Fruit fly (Drosophila melanogaster) whole organism, embryonic: ENCODE measurements around the gene ben.

Source experiments
- CG11504 ChIP-seq: fragments of 200-800 bp; sonication (Bioruptor generic); optimal IDR thresholded peaks from 3 replicates; lab custom pipeline; 2019; ENCODE audit warnings: missing biosample characterization, mild to moderate bottlenecking, missing genetic modification characterization, moderate library complexity
- CG12155 ChIP-seq: fragments of 200-800 bp; sonication (Bioruptor generic); optimal IDR thresholded peaks from 3 replicates; lab custom pipeline; 2016; ENCODE audit warnings: missing biosample characterization, missing genetic modification characterization
- CG1603 ChIP-seq: fragments of 200-800 bp; sonication (Bioruptor generic); optimal IDR thresholded peaks from 2 replicates; lab custom pipeline; 2019; ENCODE audit warnings: missing biosample characterization, mild to moderate bottlenecking, missing genetic modification characterization, moderate library complexity
- CG17359 ChIP-seq: fragments of 200-800 bp; sonication (Bioruptor generic); optimal IDR thresholded peaks from 3 replicates; lab custom pipeline; 2018; ENCODE audit warnings: missing biosample characterization, mild to moderate bottlenecking, missing genetic modification characterization, moderate library complexity
- CG17612 ChIP-seq: fragments of 200-800 bp; sonication (Bioruptor generic); IDR thresholded peaks from 2 replicates; pipeline ENCODE4 v1.3.6; 2022; ENCODE audit warnings: missing biosample characterization, missing genetic modification characterization
- CG17829 ChIP-seq: fragments of 200-800 bp; optimal IDR thresholded peaks from 2 replicates; lab custom pipeline; 2019; ENCODE audit warnings: missing biosample characterization, mild to moderate bottlenecking, missing genetic modification characterization, moderate library complexity
- CG2202 ChIP-seq: fragments of 200-800 bp; sonication (Bioruptor generic); optimal IDR thresholded peaks from 2 replicates; lab custom pipeline; 2018; ENCODE audit warnings: missing biosample characterization, mild to moderate bottlenecking, missing genetic modification characterization
- CG3163 ChIP-seq: fragments of 200-800 bp; sonication (Bioruptor generic); optimal IDR thresholded peaks from 3 replicates; lab custom pipeline; 2016; ENCODE audit warnings: missing biosample characterization, missing genetic modification characterization
- CG33213 ChIP-seq: fragments of 200-800 bp; sonication (Bioruptor generic); optimal IDR thresholded peaks from 3 replicates; lab custom pipeline; 2016; ENCODE audit warnings: missing biosample characterization, missing genetic modification characterization
- CG6813 ChIP-seq: fragments of 200-800 bp; sonication (Bioruptor generic); optimal IDR thresholded peaks from 2 replicates; lab custom pipeline; 2017; ENCODE audit warnings: missing biosample characterization, missing genetic modification characterization, mild to moderate bottlenecking, moderate library complexity, missing genetic modification reagents
- CG7556 ChIP-seq: fragments of 200-800 bp; sonication (Bioruptor generic); optimal IDR thresholded peaks from 2 replicates; lab custom pipeline; 2017; ENCODE audit warnings: missing biosample characterization, mild to moderate bottlenecking, missing genetic modification characterization
- Camta ChIP-seq: fragments of 200-800 bp; sonication (Bioruptor generic); optimal IDR thresholded peaks from 2 replicates; lab custom pipeline; 2016; ENCODE audit warnings: missing biosample characterization, missing genetic modification characterization
- Dll ChIP-seq: fragments of 200-800 bp; sonication (Bioruptor generic); IDR thresholded peaks from 4 replicates; pipeline ENCODE4 v1.3.6; 2022; ENCODE audit warnings: missing biosample characterization, missing genetic modification characterization; ENCODE audit not compliant: partially characterized antibody
- Drgx ChIP-seq: fragments of 200-800 bp; sonication (Bioruptor generic); IDR thresholded peaks from 2 replicates; pipeline ENCODE4 v1.3.6; 2022; ENCODE audit warnings: missing biosample characterization, missing genetic modification characterization
- Elba2 ChIP-seq: fragments of 200-800 bp; sonication (Bioruptor generic); optimal IDR thresholded peaks from 3 replicates; lab custom pipeline; 2016; ENCODE audit warnings: missing biosample characterization, missing genetic modification characterization
- Ets97D ChIP-seq: fragments of 200-800 bp; sonication (Bioruptor generic); optimal IDR thresholded peaks from 3 replicates; lab custom pipeline; 2016; ENCODE audit warnings: missing biosample characterization, missing genetic modification characterization
- Gsc ChIP-seq: fragments of 200-800 bp; sonication (Bioruptor generic); IDR thresholded peaks from 2 replicates; pipeline ENCODE4 v1.3.6; 2022; ENCODE audit warnings: missing biosample characterization, missing genetic modification characterization
- Lim3 ChIP-seq: fragments of 200-800 bp; sonication (Bioruptor generic); IDR thresholded peaks from 2 replicates; pipeline ENCODE4 v1.3.6; 2022; ENCODE audit warnings: missing biosample characterization, missing genetic modification characterization
- Ravus ChIP-seq: fragments of 200-800 bp; sonication (Bioruptor generic); IDR thresholded peaks from 2 replicates; pipeline ENCODE4 v1.3.6; 2022; ENCODE audit warnings: missing biosample characterization, missing genetic modification characterization
- Trl ChIP-seq, 3 experiments: fragments of >200 bp in 2 of 3; fragments of 200-800 bp in 1 of 3; sonication (Bioruptor generic) in 1 of 3; optimal IDR thresholded peaks; 2 replicates in 1 of 3; 3 replicates in 2 of 3; lab custom pipeline; 2016 to 2017; ENCODE audit warnings: missing biosample characterization in 1 of 3, missing genetic modification characterization in 1 of 3
- Usf ChIP-seq: fragments of 200-800 bp; sonication (Bioruptor generic); optimal IDR thresholded peaks from 2 replicates; lab custom pipeline; 2017; ENCODE audit warnings: missing genotype, missing biosample characterization, missing genetic modification characterization
- bsh ChIP-seq, 2 experiments: fragments of 200-800 bp; sonication (Bioruptor generic); optimal IDR thresholded peaks; 2 replicates each; lab custom pipeline; 2017 to 2018; ENCODE audit warnings: mild to moderate bottlenecking in 2 of 2, missing biosample characterization in 2 of 2, missing genetic modification characterization in 2 of 2, moderate library complexity in 1 of 2
- caup ChIP-seq: fragments of 200-800 bp; sonication (Bioruptor generic); optimal IDR thresholded peaks from 3 replicates; lab custom pipeline; 2017; ENCODE audit warnings: missing biosample characterization, mild to moderate bottlenecking, missing genetic modification characterization, moderate library complexity; ENCODE audit not compliant: severe bottlenecking
- chif ChIP-seq, 2 experiments: fragments of 200-800 bp; sonication (Bioruptor generic); optimal IDR thresholded peaks; 3 replicates each; lab custom pipeline; 2016; ENCODE audit warnings: missing biosample characterization in 2 of 2, missing genetic modification characterization in 2 of 2
- corto ChIP-seq: fragments of 200-800 bp; sonication (Bioruptor generic); optimal IDR thresholded peaks from 2 replicates; lab custom pipeline; 2016; ENCODE audit warnings: missing biosample characterization, mild to moderate bottlenecking, missing genetic modification characterization, moderate library complexity
- gcm2 ChIP-seq: fragments of 200-800 bp; sonication (Bioruptor generic); optimal IDR thresholded peaks from 2 replicates; lab custom pipeline; 2016; ENCODE audit warnings: missing biosample characterization, missing genetic modification characterization
- kni ChIP-seq: fragments of 200-800 bp; sonication (Bioruptor generic); optimal IDR thresholded peaks from 3 replicates; lab custom pipeline; 2017; ENCODE audit warnings: mild to moderate bottlenecking, missing biosample characterization, missing genetic modification reagents, missing genetic modification characterization
- lbe ChIP-seq: fragments of 200-800 bp; sonication (Bioruptor generic); optimal IDR thresholded peaks from 2 replicates; lab custom pipeline; 2016; ENCODE audit warnings: missing biosample characterization, mild to moderate bottlenecking, missing genetic modification characterization
- nom ChIP-seq: fragments of 200-800 bp; sonication (Bioruptor generic); optimal IDR thresholded peaks from 2 replicates; lab custom pipeline; 2017; ENCODE audit warnings: missing biosample characterization, missing genetic modification characterization, mild to moderate bottlenecking, moderate library complexity, missing genetic modification reagents
- otp ChIP-seq: fragments of 200-800 bp; sonication (Bioruptor generic); IDR thresholded peaks from 3 replicates; pipeline ENCODE4, ENCODE4 v1.3.6; 2022; ENCODE audit warnings: missing biosample characterization, missing genetic modification characterization
- prd ChIP-seq, 3 experiments: fragments of >200 bp in 2 of 3; fragments of 200-800 bp in 1 of 3; sonication (Bioruptor generic) in 1 of 3; optimal IDR thresholded peaks in 2 of 3; IDR thresholded peaks in 1 of 3; 2 replicates in 2 of 3; 3 replicates in 1 of 3; pipeline versions ENCODE4 v1.3.6 to Lab custom; 2017 to 2022; ENCODE audit warnings: missing biosample characterization in 1 of 3, missing genetic modification characterization in 1 of 3
- sima ChIP-seq: fragments of 200-800 bp; sonication (Bioruptor generic); optimal IDR thresholded peaks from 2 replicates; lab custom pipeline; 2016; ENCODE audit warnings: missing biosample characterization, missing genetic modification characterization
- sqz ChIP-seq: fragments of 200-800 bp; sonication (Bioruptor generic); optimal IDR thresholded peaks from 3 replicates; lab custom pipeline; 2018; ENCODE audit warnings: missing biosample characterization, mild to moderate bottlenecking, missing genetic modification characterization
- stc ChIP-seq: fragments of 200-800 bp; sonication (Bioruptor generic); IDR thresholded peaks from 2 replicates; pipeline ENCODE4 v1.3.6; 2022; ENCODE audit warnings: missing biosample characterization, missing genetic modification characterization
- tio ChIP-seq: fragments of 200-800 bp; sonication (Bioruptor generic); optimal IDR thresholded peaks from 2 replicates; lab custom pipeline; 2017; ENCODE audit warnings: missing biosample characterization, missing genetic modification characterization, inconsistent platforms
- unpg ChIP-seq: fragments of 200-800 bp; sonication (Bioruptor generic); optimal IDR thresholded peaks from 3 replicates; lab custom pipeline; 2018; ENCODE audit warnings: missing biosample characterization, mild to moderate bottlenecking, missing genetic modification characterization, moderate library complexity
- z ChIP-seq: fragments of 200-800 bp; sonication (Bioruptor generic); IDR thresholded peaks from 3 replicates; pipeline ENCODE4 v1.3.6; 2022; ENCODE audit warnings: missing biosample characterization, missing genetic modification characterization

Gene ben

DNA sequence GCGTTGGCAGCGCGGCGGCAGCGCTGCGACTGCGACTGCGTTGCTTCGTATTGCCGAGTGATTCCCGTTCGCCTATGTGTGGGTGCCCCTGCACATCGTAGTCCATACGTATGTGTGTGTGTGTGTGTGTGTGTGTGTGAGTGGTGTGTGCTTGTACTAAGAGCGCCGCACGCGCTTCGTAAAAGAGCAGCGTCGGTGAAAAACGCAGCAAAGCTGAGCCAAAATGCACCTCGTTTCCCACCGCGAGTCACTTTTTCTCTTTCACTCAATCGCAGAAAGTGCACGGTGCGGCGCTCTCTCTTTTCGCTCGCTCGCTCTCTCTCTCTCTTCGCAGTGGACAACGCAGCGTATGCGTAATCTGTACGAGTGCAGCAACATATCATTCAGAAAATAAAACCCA, 9.6 kb upstream of the ben start (continued):
- TF ChIP-seq Dll (GFP tag; lab: Robert Waterston, UW) (peak; percentile 38; the same call in 1 of the 4 replicates), Usf (GFP tag; lab: Kevin White, UChicago) (no peak), prd (optimal IDR thresholded peaks at IDR 0.05; lab: Kevin White, UChicago) (no peak), prd (GFP tag; IDR thresholded peaks at IDR 0.05; lab: Robert Waterston, UW) (no peak), CG17829 (tag; lab: Kevin White, UChicago) (no peak), CG17359 (tag; lab: Kevin White, UChicago) (no peak), z (peak; percentile 97), chif (GFP tag; optimal IDR thresholded peaks at IDR 0.05; lab: Kevin White, UChicago) (no peak), otp (GFP tag; lab: Robert Waterston, UW) (no peak), Trl (optimal IDR thresholded peaks at IDR 0.05; lab: Kevin White, UChicago) (peak in 1 of 2 experiments; percentile 75), Trl (GFP tag; optimal IDR thresholded peaks at IDR 0.05; lab: Kevin White, UChicago) (no peak), CG12155 (GFP tag; lab: Kevin White, UChicago) (no peak), Lim3 (GFP tag; lab: Robert Waterston, UW) (no peak), CG7556 (GFP tag; lab: Kevin White, UChicago) (no peak), tio (GFP tag; lab: Kevin White, UChicago) (no peak), sqz (GFP tag; lab: Kevin White, UChicago) (no peak), Elba2 (GFP tag; lab: Kevin White, UChicago) (no peak), kni (GFP tag; lab: Kevin White, UChicago) (no peak), CG33213 (no peak), CG3163 (GFP tag; lab: Kevin White, UChicago) (peak; percentile 81)

DNA sequence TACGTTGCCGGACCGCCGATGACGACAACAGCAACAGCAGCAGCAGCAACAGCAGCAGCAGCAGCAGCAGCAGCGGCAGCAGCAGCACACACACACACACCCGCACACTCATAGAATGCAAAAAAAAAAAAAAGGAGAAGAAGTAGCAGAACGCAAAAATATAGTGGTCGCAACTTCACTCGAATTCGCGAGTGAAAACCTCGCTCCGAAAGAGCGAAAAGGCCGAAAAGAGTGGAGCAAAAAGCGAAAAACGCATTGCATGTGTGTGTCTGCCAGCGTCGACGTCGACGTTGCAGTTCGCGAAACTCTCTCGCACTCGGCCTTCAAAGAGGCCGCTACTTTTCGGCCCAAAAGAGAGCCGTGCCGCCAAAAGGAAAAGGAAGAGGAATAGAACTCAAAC, 7.3 kb upstream of the ben start:
- no peak for TF ChIP-seq stc (GFP tag; lab: Robert Waterston, UW)
- TF ChIP-seq CG17612 (GFP tag; lab: Robert Waterston, UW) = no peak
- no peak for TF ChIP-seq CG6813 (GFP tag; lab: Kevin White, UChicago)
- no peak for TF ChIP-seq Camta
- TF ChIP-seq Ets97D = no peak
- peak; percentile 83 for TF ChIP-seq Drgx (GFP tag; lab: Robert Waterston, UW)
- TF ChIP-seq nom (GFP tag; lab: Kevin White, UChicago) = peak; percentile 92
- TF ChIP-seq unpg (GFP tag; lab: Kevin White, UChicago) = no peak
- no peak for TF ChIP-seq caup (GFP tag; lab: Kevin White, UChicago)
- TF ChIP-seq z = peak; percentile 72; the same call in 1 of the 3 replicates
- TF ChIP-seq gcm2 (GFP tag; lab: Kevin White, UChicago) = no peak
- peak in 1 of 2 experiments; percentile 91 for TF ChIP-seq bsh (GFP tag; optimal IDR thresholded peaks at IDR 0.05; lab: Kevin White, UChicago)

DNA sequence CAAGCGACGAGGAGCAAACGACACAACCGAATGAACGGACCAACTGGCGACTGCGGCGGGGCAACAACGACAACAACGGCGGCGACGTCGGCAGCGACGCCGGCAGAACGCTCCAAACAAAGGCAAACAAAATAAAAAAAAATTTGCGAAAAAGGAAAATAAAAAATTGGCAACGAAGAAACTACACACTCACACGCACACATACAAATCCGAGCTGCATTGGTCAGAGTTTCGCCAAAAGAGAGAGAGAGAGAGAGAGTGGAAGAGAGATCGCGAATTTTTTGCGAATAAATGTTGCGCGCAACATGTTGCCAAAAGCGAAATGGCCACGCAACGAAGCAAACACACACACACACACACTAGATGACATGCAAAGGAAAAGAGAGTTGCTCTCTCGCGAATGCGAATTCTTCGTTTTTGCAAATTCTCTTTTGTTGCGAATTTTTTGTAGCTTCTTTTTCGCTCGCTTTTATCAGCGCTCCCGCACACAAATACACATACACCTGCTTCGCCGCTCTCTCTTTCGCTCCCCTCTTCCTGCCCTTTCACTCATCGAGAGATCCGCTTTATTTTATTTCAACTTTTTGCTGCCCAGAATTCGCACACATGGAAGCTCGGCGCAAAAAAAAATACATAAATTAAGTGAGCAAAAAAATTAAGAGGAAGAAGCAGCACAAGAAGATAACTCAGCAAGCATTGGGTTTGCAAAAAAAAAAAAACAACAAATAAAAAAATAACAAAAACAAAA, 5.5 kb upstream of the ben start, which contains the start of gene mamo:
mamo (minus strand) TSS at position 54 of the 748 bp plus-strand sequence.
- peak; percentile 59 for TF ChIP-seq CG11504 (tag; lab: Kevin White, UChicago)
- no peak for TF ChIP-seq CG2202 (tag; lab: Kevin White, UChicago)
- peak in 1 of 2 experiments; percentile 8 for TF ChIP-seq Trl (optimal IDR thresholded peaks at IDR 0.05; lab: Kevin White, UChicago)
- TF ChIP-seq Trl (GFP tag; optimal IDR thresholded peaks at IDR 0.05; lab: Kevin White, UChicago) = no peak
- no peak for TF ChIP-seq CG1603 (tag; lab: Kevin White, UChicago)
- peak; percentile 65 for TF ChIP-seq corto (GFP tag; lab: Kevin White, UChicago)
- TF ChIP-seq bsh (GFP tag; optimal IDR thresholded peaks at IDR 0.05; lab: Kevin White, UChicago) = peak in 1 of 2 experiments; percentile 96
- peak; percentile 98 for TF ChIP-seq nom (GFP tag; lab: Kevin White, UChicago)
- TF ChIP-seq lbe (GFP tag; lab: Kevin White, UChicago) = peak; percentile 74
- TF ChIP-seq Ravus = no peak
- no peak for TF ChIP-seq sima (GFP tag; lab: Kevin White, UChicago)
- no peak for TF ChIP-seq unpg (GFP tag; lab: Kevin White, UChicago)
- peak; percentile 95 for TF ChIP-seq Drgx (GFP tag; lab: Robert Waterston, UW)
- no peak for TF ChIP-seq Gsc
